Worm (Caenorhabditis elegans): ENCODE data around the gene K11H12.7.

The K11H12.7 gene

ce11 chrIV:620324-620723, 45.0 kb upstream of the K11H12.7 start (continued):
- TF ChIP-seq dsc-1 (tag; optimal IDR thresholded peaks at IDR 0.05) = peak; percentile 48
- peak; percentile 66 for TF ChIP-seq nhr-71 (tag; optimal IDR thresholded peaks at IDR 0.05)
- peak; percentile 48 for TF ChIP-seq xbp-1 (tag; optimal IDR thresholded peaks at IDR 0.05)
- TF ChIP-seq lin-14 (GFP tag; optimal IDR thresholded peaks at IDR 0.05) = peak; percentile 47
- TF ChIP-seq dpl-1 (GFP tag; optimal IDR thresholded peaks at IDR 0.05) = peak; percentile 3 to 53 (median 38)
- peak; percentile 32 for TF ChIP-seq fkh-10 (GFP tag; optimal IDR thresholded peaks at IDR 0.05)
- no peak for TF ChIP-seq ceh-88 (GFP tag; IDR thresholded peaks at IDR 0.05)
- TF ChIP-seq ceh-8 (GFP tag; optimal IDR thresholded peaks at IDR 0.05) = no peak
- TF ChIP-seq ceh-82 (tag; optimal IDR thresholded peaks at IDR 0.05) = peak in 2 of 3 experiments; percentile 10 to 53
- no peak for TF ChIP-seq sup-37 (GFP tag; optimal IDR thresholded peaks at IDR 0.05)
- TF ChIP-seq snu-23 (GFP tag; optimal IDR thresholded peaks at IDR 0.05) = peak; percentile 72
- TF ChIP-seq nhr-84 (tag; optimal IDR thresholded peaks at IDR 0.05) = no peak
- no peak for TF ChIP-seq lin-15B (tag; optimal IDR thresholded peaks at IDR 0.05)
- peak; percentile 24 for TF ChIP-seq unc-130 (tag; optimal IDR thresholded peaks at IDR 0.05)
- peak; percentile 48 for TF ChIP-seq aly-2 (tag; optimal IDR thresholded peaks at IDR 0.05)
- peak; percentile 64 for TF ChIP-seq nhr-19 (GFP tag; conservative IDR thresholded peaks at IDR 0.05)
- peak; percentile 83 for TF ChIP-seq rnt-1 (tag; optimal IDR thresholded peaks at IDR 0.05)
- peak; percentile 75 for TF ChIP-seq fkh-8 (tag; optimal IDR thresholded peaks at IDR 0.05)
- TF ChIP-seq lin-13 (GFP tag; optimal IDR thresholded peaks at IDR 0.05) = peak; percentile 36
- TF ChIP-seq snpc-4 (tag; optimal IDR thresholded peaks at IDR 0.05) = peak; percentile 27

ce11 chrIV:622989-623388, 42.3 kb upstream of the K11H12.7 start:
- no peak for TF ChIP-seq isw-1 (GFP tag; IDR thresholded peaks at IDR 0.05)
- TF ChIP-seq nhr-85 (tag) = no peak
- TF ChIP-seq hpl-2 (GFP tag; optimal IDR thresholded peaks at IDR 0.05) = no peak
- TF ChIP-seq blmp-1 (tag; optimal IDR thresholded peaks at IDR 0.05) = no peak
- no peak for TF ChIP-seq aly-2 (tag; optimal IDR thresholded peaks at IDR 0.05)
- no peak for TF ChIP-seq zip-4 (GFP tag; optimal IDR thresholded peaks at IDR 0.05)
- TF ChIP-seq egl-13 (tag; optimal IDR thresholded peaks at IDR 0.05) = no peak
- no peak for TF ChIP-seq elt-2 (tag; optimal IDR thresholded peaks at IDR 0.05)
- TF ChIP-seq rnt-1 (tag; optimal IDR thresholded peaks at IDR 0.05) = no peak
- no peak for TF ChIP-seq lin-39 (tag; optimal IDR thresholded peaks at IDR 0.05)
- no peak for TF ChIP-seq lin-13 (GFP tag; optimal IDR thresholded peaks at IDR 0.05)
- TF ChIP-seq nhr-11 (tag; optimal IDR thresholded peaks at IDR 0.05) = no peak
- no peak for TF ChIP-seq C04F5.9 (tag; optimal IDR thresholded peaks at IDR 0.05)
- no peak for TF ChIP-seq ceh-63 (GFP tag; optimal IDR thresholded peaks at IDR 0.05)
- TF ChIP-seq nhr-237 (tag; optimal IDR thresholded peaks at IDR 0.05) = no peak
- no peak for TF ChIP-seq ceh-88 (GFP tag; IDR thresholded peaks at IDR 0.05)
- TF ChIP-seq snpc-4 (tag; optimal IDR thresholded peaks at IDR 0.05) = no peak
- TF ChIP-seq efl-1 (optimal IDR thresholded peaks at IDR 0.05) = no peak
- TF ChIP-seq efl-1 (GFP tag; optimal IDR thresholded peaks at IDR 0.05 in 1 of 2) = no peak
- TF ChIP-seq hlh-4 (tag; optimal IDR thresholded peaks at IDR 0.05) = no peak
- no peak for TF ChIP-seq nhr-19 (GFP tag; conservative IDR thresholded peaks at IDR 0.05)

ce11 chrIV:623876-624275, 41.4 kb upstream of the K11H12.7 start:
- TF ChIP-seq fkh-8 (tag; optimal IDR thresholded peaks at IDR 0.05) (no peak), lin-35 (GFP tag; optimal IDR thresholded peaks at IDR 0.05) (no peak), sup-37 (GFP tag; optimal IDR thresholded peaks at IDR 0.05) (no peak), unc-130 (tag; optimal IDR thresholded peaks at IDR 0.05) (no peak), ceh-8 (GFP tag; optimal IDR thresholded peaks at IDR 0.05) (no peak), zag-1 (tag; optimal IDR thresholded peaks at IDR 0.05) (no peak), nhr-47 (tag; optimal IDR thresholded peaks at IDR 0.05) (no peak), snpc-4 (tag; optimal IDR thresholded peaks at IDR 0.05) (no peak)

All from whole organism, L1 larva.